Fruit fly (Drosophila melanogaster) whole organism: ENCODE results near the gene zye.

Source experiments
- CG8478 ChIP-seq: fragments of >200 bp; optimal IDR thresholded peaks from 2 replicates; lab custom pipeline; 2018; ENCODE audit warnings: inconsistent platforms
- Dll ChIP-seq: fragments of >200 bp; optimal IDR thresholded peaks from 2 replicates; lab custom pipeline; 2017
- EcR ChIP-seq, 2 experiments: fragments of >200 bp; optimal IDR thresholded peaks; 2 replicates each; lab custom pipeline; 2017; ENCODE audit warnings: missing biosample characterization in 2 of 2, missing genetic modification characterization in 2 of 2, missing genetic modification reagents in 2 of 2
- pan ChIP-seq: fragments of >200 bp; optimal IDR thresholded peaks from 2 replicates; lab custom pipeline; 2017
- psq ChIP-seq: fragments of >200 bp; optimal IDR thresholded peaks from 2 replicates; lab custom pipeline; 2017
- usp ChIP-seq: fragments of >200 bp; optimal IDR thresholded peaks from 2 replicates; lab custom pipeline; 2017; ENCODE audit warnings: missing biosample characterization, missing genetic modification characterization, mixed read lengths

The zye gene

DNA sequence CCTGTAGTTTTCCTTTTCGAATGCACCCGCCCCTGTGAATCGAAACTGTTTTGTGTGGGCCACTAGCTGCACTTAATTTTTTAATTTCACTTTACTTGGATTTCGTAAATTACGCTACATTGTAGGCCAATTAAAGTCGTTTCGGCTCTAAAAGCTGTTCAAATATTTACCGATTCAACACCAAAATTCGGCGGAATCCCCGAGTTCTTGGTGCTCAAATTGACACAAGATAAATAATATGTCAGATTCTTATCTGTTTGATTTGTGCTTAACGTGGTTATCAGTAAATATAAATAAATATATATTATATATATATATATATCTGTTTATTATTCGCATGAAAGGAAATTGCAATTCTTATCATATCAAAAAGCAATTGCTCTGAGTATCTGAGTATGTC lies 34.6 kb downstream of the zye start:
- TF ChIP-seq EcR (GFP tag; optimal IDR thresholded peaks at IDR 0.05; lab: Kevin White, UChicago) (no peak), psq (no peak), CG8478 (lab: Kevin White, UChicago) (no peak), usp (GFP tag; lab: Kevin White, UChicago) (no peak), Dll (lab: Kevin White, UChicago) (no peak), pan (lab: Kevin White, UChicago) (no peak)

DNA sequence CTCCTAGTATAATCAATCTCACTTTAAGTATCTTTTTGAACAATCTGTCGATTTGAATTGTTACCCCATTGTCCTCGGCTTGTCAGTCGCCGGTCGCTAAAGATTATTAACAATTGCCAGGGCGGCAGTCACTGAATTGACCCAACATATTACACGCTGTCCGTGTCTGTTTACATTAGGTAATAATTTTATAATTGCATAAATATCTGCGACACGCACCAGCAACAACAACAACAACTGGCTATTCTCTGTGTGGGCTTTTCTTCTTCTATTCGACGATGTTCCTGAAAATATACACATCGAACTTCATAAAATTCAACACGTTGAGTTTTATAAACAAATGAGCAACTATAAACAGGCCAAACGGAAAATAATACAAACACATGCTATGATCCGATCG lies 35.4 kb downstream of the zye start:
- TF ChIP-seq CG8478 (lab: Kevin White, UChicago) (no peak), usp (GFP tag; lab: Kevin White, UChicago) (no peak), EcR (GFP tag; optimal IDR thresholded peaks at IDR 0.05; lab: Kevin White, UChicago) (no peak)

DNA sequence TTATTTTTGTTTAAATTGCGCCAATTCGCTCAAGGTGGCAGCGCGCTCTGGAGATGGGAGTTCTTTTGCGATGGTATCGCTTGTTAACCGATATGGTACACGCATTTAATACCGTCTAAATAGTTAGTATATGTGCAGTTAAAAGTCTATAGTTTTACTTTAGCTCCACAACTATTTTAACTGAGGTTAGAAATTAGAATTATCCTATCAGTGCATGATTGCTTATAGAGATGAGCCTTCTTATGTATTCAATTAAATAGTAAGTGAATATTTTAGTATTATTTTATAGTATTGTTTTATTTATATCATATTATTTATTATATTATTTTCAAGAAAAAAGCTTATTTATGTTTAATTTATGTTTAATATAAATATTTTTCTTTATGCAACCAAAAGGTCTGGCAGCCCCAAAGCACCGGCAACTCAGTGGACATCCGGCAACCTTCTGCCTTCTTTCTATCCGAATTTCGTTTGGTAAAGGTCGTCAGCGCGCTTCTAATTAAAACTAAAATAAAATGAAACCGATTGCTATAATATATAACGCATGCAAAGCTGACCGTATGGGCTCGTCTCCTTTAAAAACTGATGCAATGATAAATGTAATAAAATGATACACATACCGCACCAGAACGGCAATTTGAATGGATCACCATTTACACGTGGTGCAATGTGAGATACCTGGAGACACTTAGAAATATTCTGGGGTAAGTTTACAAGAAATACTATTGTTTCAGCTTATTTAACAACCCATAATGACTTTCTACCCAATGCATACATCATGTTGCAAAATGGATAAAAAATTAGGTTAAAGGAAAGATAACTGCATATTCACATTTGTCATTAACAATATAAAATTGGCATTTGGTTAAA lies 39.6 kb downstream of the zye start, which contains the start of gene CG5199:
TSS of gene CG5199 (minus strand) at position 52 of the 870 bp plus-strand sequence.
- TF ChIP-seq EcR (GFP tag; optimal IDR thresholded peaks at IDR 0.05; lab: Kevin White, UChicago) (no peak), CG8478 (lab: Kevin White, UChicago) (no peak), Dll (lab: Kevin White, UChicago) (no peak), psq (no peak), pan (lab: Kevin White, UChicago) (no peak), usp (GFP tag; lab: Kevin White, UChicago) (no peak)

DNA sequence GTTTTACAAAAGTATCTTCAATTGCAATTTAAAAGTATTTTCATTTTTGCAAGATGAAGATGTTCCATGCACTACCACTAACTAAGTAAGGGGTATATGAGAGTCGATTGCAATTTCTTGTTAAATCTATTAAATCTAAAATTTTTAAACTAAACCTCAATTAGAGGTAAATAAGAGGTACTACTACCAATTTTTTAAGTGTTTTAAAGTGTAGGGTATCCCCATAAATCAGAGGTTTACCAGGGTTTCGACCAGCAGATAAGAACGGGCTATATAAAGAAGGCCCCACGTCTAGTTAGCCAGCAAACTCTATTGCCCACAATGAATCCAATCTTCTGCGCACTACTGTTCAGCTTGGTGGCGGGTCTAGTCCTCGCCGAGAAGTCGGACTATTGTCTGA lies 47.0 kb downstream of the zye start, which contains the start of gene mag:
TSS of gene mag (plus strand) at position 301 of the 400 bp plus-strand sequence.
- no peak for TF ChIP-seq Dll (lab: Kevin White, UChicago)
- TF ChIP-seq CG8478 (lab: Kevin White, UChicago), result no peak
- TF ChIP-seq pan (lab: Kevin White, UChicago), result no peak
- no peak for TF ChIP-seq psq
- TF ChIP-seq EcR (GFP tag; optimal IDR thresholded peaks at IDR 0.05; lab: Kevin White, UChicago), result no peak
- TF ChIP-seq usp (GFP tag; lab: Kevin White, UChicago), result no peak

DNA sequence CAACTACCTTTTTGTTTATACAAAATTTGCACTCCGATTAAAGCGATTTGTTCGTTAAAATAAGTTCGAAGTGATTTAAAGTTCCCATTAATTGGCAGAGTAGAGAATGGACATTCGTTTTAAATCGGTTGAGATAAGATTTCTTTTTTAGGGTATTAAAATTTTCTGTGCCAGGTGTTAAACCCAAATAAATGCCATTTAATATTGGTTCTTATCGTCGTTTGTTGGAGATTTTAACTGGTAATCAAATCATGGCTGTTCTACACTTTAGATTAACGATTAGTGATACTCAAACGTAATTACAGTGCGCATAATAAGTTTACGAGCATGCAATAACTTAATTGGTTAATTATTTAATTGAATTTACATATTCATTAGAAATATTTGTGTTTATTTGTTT lies 49.0 kb downstream of the zye start:
- no peak for TF ChIP-seq pan (lab: Kevin White, UChicago)

DNA sequence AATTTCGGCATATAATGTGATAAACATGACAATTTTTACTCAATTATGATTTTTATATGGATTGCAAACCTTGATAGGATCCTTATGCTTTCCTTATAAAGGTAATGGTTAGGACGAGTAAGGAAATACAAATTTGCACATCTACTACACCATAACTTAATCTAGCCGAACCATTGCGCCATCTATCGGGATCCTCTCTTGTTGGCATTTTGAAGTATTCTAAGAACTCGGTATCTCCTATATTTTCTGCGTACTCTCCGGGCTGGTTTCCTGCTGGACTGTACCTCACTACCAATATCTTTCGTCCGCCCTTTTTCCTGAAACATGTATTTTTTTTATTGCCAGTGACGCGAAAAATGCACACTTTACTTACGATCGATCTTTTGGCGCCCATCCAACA lies 51.3 kb downstream of the zye start, which contains the start of gene atk:
TSS of gene atk (minus strand) at position 186 of the 400 bp plus-strand sequence.
- no peak for TF ChIP-seq CG8478 (lab: Kevin White, UChicago)
- TF ChIP-seq Dll (lab: Kevin White, UChicago), result no peak
- TF ChIP-seq psq, result no peak
- TF ChIP-seq EcR (GFP tag; optimal IDR thresholded peaks at IDR 0.05; lab: Kevin White, UChicago), result no peak
- no peak for TF ChIP-seq usp (GFP tag; lab: Kevin White, UChicago)
- TF ChIP-seq pan (lab: Kevin White, UChicago), result no peak

DNA sequence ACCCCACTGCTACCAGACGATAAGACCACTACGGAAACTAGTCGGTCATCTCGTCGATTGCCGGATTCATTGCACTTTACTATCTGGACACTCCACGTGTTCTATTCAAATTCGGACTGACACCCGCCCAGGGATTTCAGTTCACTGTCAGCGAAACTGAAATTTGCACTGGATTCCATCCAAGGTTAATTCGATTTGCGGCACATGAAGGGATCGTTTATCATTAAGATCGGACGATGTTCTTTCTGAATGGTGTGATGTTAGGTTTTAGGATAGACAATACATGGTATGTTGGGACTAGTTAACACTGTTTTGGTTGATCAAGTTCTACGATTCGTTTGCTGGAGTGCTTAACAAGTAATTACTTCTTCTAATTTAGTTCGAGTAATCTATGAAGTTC lies 52.5 kb downstream of the zye start, which contains the start of gene CG42764:
TSS of gene CG42764 (minus strand) at position 101 of the 400 bp plus-strand sequence.
- TF ChIP-seq Dll (lab: Kevin White, UChicago) (no peak), usp (GFP tag; lab: Kevin White, UChicago) (no peak), pan (lab: Kevin White, UChicago) (no peak), psq (no peak), EcR (GFP tag; optimal IDR thresholded peaks at IDR 0.05; lab: Kevin White, UChicago) (no peak), CG8478 (lab: Kevin White, UChicago) (no peak)

DNA sequence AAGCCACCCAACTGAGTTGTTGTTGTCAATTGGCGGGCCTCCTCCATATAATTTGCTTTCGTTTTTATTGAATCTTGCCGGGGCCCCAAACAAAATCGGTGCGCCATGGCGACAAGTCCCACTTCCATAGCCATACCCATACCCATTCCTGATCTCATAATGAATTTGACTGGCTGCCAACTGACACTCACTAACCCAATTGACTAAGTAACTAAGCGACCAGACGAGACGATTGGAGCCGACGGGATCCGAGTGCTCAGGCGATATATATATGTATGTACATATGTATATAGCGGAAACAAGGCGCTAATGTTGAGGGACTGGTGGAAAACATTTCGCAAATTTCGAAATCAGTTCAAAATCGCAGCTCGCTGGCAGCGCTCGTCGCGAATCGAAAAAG lies 53.2 kb downstream of the zye start, which contains the start of gene Tdh:
TSS of gene Tdh (plus strand) at position 346 of the 400 bp plus-strand sequence.
- TF ChIP-seq EcR (GFP tag; optimal IDR thresholded peaks at IDR 0.05; lab: Kevin White, UChicago) (no peak), CG8478 (lab: Kevin White, UChicago) (no peak), usp (GFP tag; lab: Kevin White, UChicago) (no peak), pan (lab: Kevin White, UChicago) (no peak), psq (no peak), Dll (lab: Kevin White, UChicago) (no peak)

DNA sequence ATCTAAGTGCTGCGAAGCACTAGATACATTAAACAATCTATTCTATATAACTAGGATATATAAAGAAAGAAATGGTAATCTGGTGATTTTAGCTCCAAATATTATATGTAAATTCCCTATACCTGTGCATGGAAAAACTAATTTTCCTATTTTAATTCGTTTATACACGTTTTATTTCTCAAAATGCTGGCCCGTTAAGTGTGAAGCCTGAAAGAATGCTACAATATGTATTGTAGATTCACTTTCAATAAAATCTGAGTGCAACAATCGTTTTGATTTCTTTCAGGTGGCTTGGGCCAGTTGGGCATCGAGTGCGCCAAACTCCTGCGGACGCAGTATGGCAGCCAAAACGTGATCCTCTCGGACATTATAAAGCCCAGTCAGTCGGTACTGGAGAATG lies 54.0 kb downstream of the zye start:
- TF ChIP-seq CG8478 (lab: Kevin White, UChicago) (no peak), Dll (lab: Kevin White, UChicago) (no peak), EcR (GFP tag; optimal IDR thresholded peaks at IDR 0.05; lab: Kevin White, UChicago) (no peak), pan (lab: Kevin White, UChicago) (no peak), psq (no peak), usp (GFP tag; lab: Kevin White, UChicago) (no peak)

DNA sequence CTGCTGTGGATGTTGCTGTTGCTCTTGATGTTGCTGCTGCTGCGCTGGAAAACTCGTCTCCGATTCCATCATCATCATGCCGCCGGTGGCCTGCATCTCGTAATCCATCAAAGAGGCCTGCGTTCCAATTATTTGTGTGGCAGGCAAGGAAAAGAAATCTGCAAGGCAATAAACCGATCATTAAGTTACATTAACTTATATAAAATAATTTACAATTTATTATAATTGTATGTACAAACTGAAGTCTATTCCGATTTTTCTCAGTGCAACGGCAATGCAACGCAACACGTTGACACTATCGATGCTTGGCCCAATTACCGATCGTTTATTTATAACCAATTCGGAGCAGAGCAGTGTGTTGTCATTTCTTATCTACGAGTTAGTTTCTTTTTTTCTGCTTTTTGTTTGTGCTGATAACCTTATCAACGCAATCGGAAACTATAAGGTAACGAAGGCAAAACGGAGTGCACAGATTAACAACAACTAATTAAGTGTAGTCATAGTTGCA lies 57.6 kb downstream of the zye start:
- TF ChIP-seq CG8478 (lab: Kevin White, UChicago), result no peak
- TF ChIP-seq pan (lab: Kevin White, UChicago), result no peak
- TF ChIP-seq psq, result no peak
- no peak for TF ChIP-seq EcR (GFP tag; optimal IDR thresholded peaks at IDR 0.05; lab: Kevin White, UChicago)
- TF ChIP-seq Dll (lab: Kevin White, UChicago), result no peak
- no peak for TF ChIP-seq usp (GFP tag; lab: Kevin White, UChicago)

DNA sequence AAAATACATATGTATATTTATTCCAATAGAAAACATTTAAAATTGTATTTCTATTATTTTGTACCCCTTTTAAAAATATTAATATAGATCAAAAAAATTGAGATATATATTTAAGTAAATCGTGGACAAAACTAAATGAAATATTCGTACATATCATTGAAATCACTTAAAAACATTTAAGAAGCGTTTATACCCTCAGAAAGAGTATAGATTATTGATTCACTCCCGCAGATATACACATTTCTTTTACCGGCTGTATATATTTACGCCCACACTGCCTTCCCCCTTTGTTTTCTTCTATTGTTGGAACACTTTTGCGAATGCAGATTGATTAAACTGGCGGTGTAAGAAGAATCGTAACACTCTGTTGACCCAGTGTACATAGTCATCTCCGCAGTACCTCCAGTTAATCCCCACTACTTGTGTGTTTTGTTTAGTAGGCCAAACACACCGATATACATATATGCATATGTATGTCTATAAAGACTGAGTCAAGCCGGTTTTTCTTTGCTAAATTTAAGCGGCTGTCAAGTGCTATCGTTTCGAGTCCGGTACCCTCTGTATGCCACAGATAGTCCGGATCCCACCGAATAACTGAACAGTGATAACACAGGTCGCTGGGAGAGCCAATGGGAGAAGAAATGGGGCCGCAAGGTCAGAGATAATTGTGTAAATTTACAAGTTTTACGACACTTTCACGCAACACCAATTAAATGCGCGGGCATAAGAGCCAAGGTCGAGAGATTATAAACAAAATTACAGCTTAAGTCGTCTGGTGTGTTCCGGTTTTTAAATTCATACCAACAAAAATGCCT lies 58.3 kb downstream of the zye start:
- no peak for TF ChIP-seq EcR (GFP tag; optimal IDR thresholded peaks at IDR 0.05; lab: Kevin White, UChicago)
- TF ChIP-seq CG8478 (lab: Kevin White, UChicago), result no peak
- no peak for TF ChIP-seq pan (lab: Kevin White, UChicago)
- no peak for TF ChIP-seq psq
- TF ChIP-seq usp (GFP tag; lab: Kevin White, UChicago), result no peak
- TF ChIP-seq Dll (lab: Kevin White, UChicago), result no peak
